Worm (Caenorhabditis elegans): ENCODE measurements around the gene hpo-29.

hpo-29 gene

ce11 chrIII:283817-284216 is 48.2 kb downstream of the hpo-29 start, which contains the start of gene taco-1:
TSS of gene taco-1 (plus strand) at chrIII:284117.
- TF ChIP-seq nhr-21 (tag; optimal IDR thresholded peaks at IDR 0.05), result no peak
- TF ChIP-seq nhr-12 (tag; optimal IDR thresholded peaks at IDR 0.05), result no peak
- TF ChIP-seq ztf-11 (tag; optimal IDR thresholded peaks at IDR 0.05), result no peak
- no peak for TF ChIP-seq blmp-1 (tag; optimal IDR thresholded peaks at IDR 0.05; ENCODE audit: insufficient read depth)
- no peak for TF ChIP-seq ama-1 (optimal IDR thresholded peaks at IDR 0.05)
- TF ChIP-seq mab-5 (tag; optimal IDR thresholded peaks at IDR 0.05), result no peak

- TF ChIP-seq mbf-1 (tag; optimal IDR thresholded peaks at IDR 0.05) (no peak), mab-5 (tag; optimal IDR thresholded peaks at IDR 0.05) (no peak), lin-39 (tag; optimal IDR thresholded peaks at IDR 0.05) (no peak), ceh-82 (tag; optimal IDR thresholded peaks at IDR 0.05) (no peak), alr-1 (tag; optimal IDR thresholded peaks at IDR 0.05) (no peak), unc-39 (tag; optimal IDR thresholded peaks at IDR 0.05) (no peak), aly-2 (tag; optimal IDR thresholded peaks at IDR 0.05) (no peak), Y55F3AM.14 (GFP tag; optimal IDR thresholded peaks at IDR 0.05) (no peak), nhr-237 (tag; optimal IDR thresholded peaks at IDR 0.05) (no peak)
Observed at ce11 chrIII:292340-292739, 56.7 kb downstream of the hpo-29 start, which contains the start of gene Y50D7A.1. TSS of gene Y50D7A.1 (plus strand) at chrIII:292640.

- TF ChIP-seq zag-1 (tag; optimal IDR thresholded peaks at IDR 0.05) (no peak), lin-39 (tag; optimal IDR thresholded peaks at IDR 0.05) (no peak), nhr-6 (tag; optimal IDR thresholded peaks at IDR 0.05) (no peak), Y55F3AM.14 (GFP tag; optimal IDR thresholded peaks at IDR 0.05) (no peak), skn-1 (tag; optimal IDR thresholded peaks at IDR 0.05) (no peak), nhr-10 (tag; optimal IDR thresholded peaks at IDR 0.05) (no peak), blmp-1 (tag; optimal IDR thresholded peaks at IDR 0.05; ENCODE audit: insufficient read depth) (no peak), mbf-1 (tag; optimal IDR thresholded peaks at IDR 0.05) (no peak), egl-27 (tag; optimal IDR thresholded peaks at IDR 0.05) (no peak), nhr-77 (tag; optimal IDR thresholded peaks at IDR 0.05) (no peak), nhr-23 (tag; optimal IDR thresholded peaks at IDR 0.05) (no peak), crh-2 (tag; optimal IDR thresholded peaks at IDR 0.05) (no peak), snpc-4 (tag; optimal IDR thresholded peaks at IDR 0.05) (no peak), nhr-237 (tag; optimal IDR thresholded peaks at IDR 0.05) (no peak), elt-1 (tag; optimal IDR thresholded peaks at IDR 0.05) (no peak), R02D3.7 (tag; optimal IDR thresholded peaks at IDR 0.05) (no peak), F13H6.1 (tag; optimal IDR thresholded peaks at IDR 0.05) (no peak), lin-11 (tag; optimal IDR thresholded peaks at IDR 0.05) (no peak), nhr-25 (tag; optimal IDR thresholded peaks at IDR 0.05) (no peak)
Observed at ce11 chrIII:294527-294926, 58.9 kb downstream of the hpo-29 start, which contains the start of gene Y50D7A.13. TSS of gene Y50D7A.13 (minus strand) at chrIII:294627.

DNA sequence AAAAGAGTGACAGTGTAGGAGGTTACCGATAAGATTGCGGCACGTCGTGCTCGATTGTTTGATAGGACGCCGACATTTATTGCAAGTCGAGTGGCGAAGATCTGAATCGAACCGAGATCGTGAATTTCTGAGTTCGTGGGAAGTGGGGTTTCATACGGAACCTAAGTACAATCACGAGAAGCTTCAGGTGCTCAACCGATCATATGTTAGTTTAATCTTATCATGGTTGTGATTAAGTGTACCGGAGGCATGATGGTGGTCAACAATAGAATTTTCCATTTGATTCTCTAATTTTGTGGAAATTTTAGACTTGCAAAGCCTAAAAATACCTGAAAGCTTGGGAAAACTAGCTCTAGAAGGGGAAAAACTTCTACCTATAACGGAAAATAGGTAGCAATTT is 62.8 kb downstream of the hpo-29 start, which contains the start of gene ads-1:
ads-1 (minus strand) TSS at position 101 of the 400 bp plus-strand sequence.
- no peak for TF ChIP-seq peb-1 (tag; optimal IDR thresholded peaks at IDR 0.05)
- TF ChIP-seq nhr-21 (tag; optimal IDR thresholded peaks at IDR 0.05), result no peak

- peak; percentile 5 for TF ChIP-seq crh-2 (tag; optimal IDR thresholded peaks at IDR 0.05)
- no peak for TF ChIP-seq nhr-23 (tag; optimal IDR thresholded peaks at IDR 0.05)
- TF ChIP-seq fos-1 (tag; optimal IDR thresholded peaks at IDR 0.05), result peak; percentile 74
Observed at ce11 chrIII:299220-299619, 63.6 kb downstream of the hpo-29 start.
